Worm (Caenorhabditis elegans) whole organism, L3 larva: ENCODE data around the gene acs-17.

ENCODE experiments used
- ZK546.5 ChIP-seq: sonication (generic microtip); optimal IDR thresholded peaks from 2 replicates; lab custom pipeline; 2017; ENCODE audit warnings: missing biosample characterization, missing genetic modification characterization
- aly-2 ChIP-seq: fragments of 150-350 bp; optimal IDR thresholded peaks from 2 replicates; lab custom pipeline; 2014; ENCODE audit warnings: missing biosample characterization, missing genetic modification characterization
- ama-1 ChIP-seq: fragments of 150-350 bp; optimal IDR thresholded peaks from 2 replicates; lab custom pipeline; 2018
- ceh-16 ChIP-seq: sonication (generic microtip); optimal IDR thresholded peaks from 2 replicates; lab custom pipeline; 2017; ENCODE audit warnings: missing biosample characterization, missing genetic modification characterization
- ceh-28 ChIP-seq: fragments of 150-350 bp; optimal IDR thresholded peaks from 2 replicates; lab custom pipeline; 2014; ENCODE audit warnings: missing biosample characterization, missing genetic modification reagents, missing genetic modification characterization
- ceh-82 ChIP-seq: fragments of 150-350 bp; optimal IDR thresholded peaks from 2 replicates; lab custom pipeline; 2014; ENCODE audit warnings: missing biosample characterization, missing genetic modification characterization
- ceh-9 ChIP-seq: sonication (generic microtip); optimal IDR thresholded peaks from 2 replicates; lab custom pipeline; 2018; ENCODE audit warnings: missing biosample characterization, missing genetic modification characterization
- egl-27 ChIP-seq: sonication (generic microtip); optimal IDR thresholded peaks from 4 replicates; lab custom pipeline; 2017; ENCODE audit warnings: missing biosample characterization, missing genetic modification reagents, missing genetic modification characterization
- egl-5 ChIP-seq: fragments of 150-350 bp; optimal IDR thresholded peaks from 2 replicates; lab custom pipeline; 2017; ENCODE audit warnings: missing biosample characterization, missing genetic modification reagents, missing genetic modification characterization, inconsistent platforms
- elt-1 ChIP-seq: fragments of 150-350 bp; optimal IDR thresholded peaks from 2 replicates; lab custom pipeline; 2014; ENCODE audit warnings: missing biosample characterization, missing genetic modification characterization
- elt-2 ChIP-seq: sonication (generic microtip); optimal IDR thresholded peaks from 2 replicates; lab custom pipeline; 2016; ENCODE audit warnings: missing genetic modification reagents, mild to moderate bottlenecking, missing genetic modification characterization, missing compliant biosample characterization
- eor-1 ChIP-seq, 2 experiments: fragments of 150-350 bp; optimal IDR thresholded peaks; 2 replicates each; lab custom pipeline; 2014 to 2018; ENCODE audit warnings: missing biosample characterization in 2 of 2, missing genetic modification characterization in 2 of 2
- fkh-10 ChIP-seq: sonication (generic microtip); optimal IDR thresholded peaks from 2 replicates; lab custom pipeline; 2017; ENCODE audit warnings: missing biosample characterization, missing genetic modification reagents, missing genetic modification characterization
- fkh-2 ChIP-seq: fragments of 150-350 bp; optimal IDR thresholded peaks from 2 replicates; lab custom pipeline; 2014; ENCODE audit warnings: missing biosample characterization, missing genetic modification reagents, missing genetic modification characterization
- fos-1 ChIP-seq: fragments of 150-350 bp; optimal IDR thresholded peaks from 2 replicates; lab custom pipeline; 2014; ENCODE audit warnings: missing biosample characterization, missing genetic modification characterization
- hmg-11 ChIP-seq: sonication (generic microtip); optimal IDR thresholded peaks from 2 replicates; lab custom pipeline; 2016; ENCODE audit warnings: missing genetic modification characterization, missing compliant biosample characterization
- jun-1 ChIP-seq: fragments of 150-350 bp; optimal IDR thresholded peaks from 2 replicates; lab custom pipeline; 2014; ENCODE audit warnings: missing biosample characterization, missing genetic modification reagents, missing genetic modification characterization
- lin-15B ChIP-seq: fragments of 150-350 bp; optimal IDR thresholded peaks from 2 replicates; lab custom pipeline; 2014; ENCODE audit warnings: missing biosample characterization, missing genetic modification characterization
- lsy-12 ChIP-seq: sonication (generic microtip); optimal IDR thresholded peaks from 2 replicates; lab custom pipeline; 2016; ENCODE audit warnings: mild to moderate bottlenecking, missing genetic modification characterization, missing compliant biosample characterization
- mdl-1 ChIP-seq: fragments of 150-350 bp; optimal IDR thresholded peaks from 2 replicates; lab custom pipeline; 2014; ENCODE audit warnings: missing biosample characterization, missing genetic modification characterization
- mml-1 ChIP-seq: fragments of 150-350 bp; sonication (generic microtip); optimal IDR thresholded peaks from 3 replicates; lab custom pipeline; 2014; ENCODE audit warnings: missing biosample characterization, missing genetic modification characterization
- nfya-1 ChIP-seq: sonication (generic microtip); optimal IDR thresholded peaks from 2 replicates; lab custom pipeline; 2017; ENCODE audit warnings: missing genetic modification characterization, mild to moderate bottlenecking, missing compliant biosample characterization, antibody characterized with exemption, moderate library complexity; ENCODE audit not compliant: insufficient read depth
- nhr-12 ChIP-seq: fragments of 150-350 bp; optimal IDR thresholded peaks from 2 replicates; lab custom pipeline; 2014; ENCODE audit warnings: missing biosample characterization, missing genetic modification characterization
- nhr-23 ChIP-seq: fragments of 150-350 bp; optimal IDR thresholded peaks from 2 replicates; lab custom pipeline; 2014; ENCODE audit warnings: missing biosample characterization, missing genetic modification reagents, missing genetic modification characterization
- nhr-237 ChIP-seq: fragments of 150-350 bp; optimal IDR thresholded peaks from 2 replicates; lab custom pipeline; 2014; ENCODE audit warnings: missing biosample characterization, missing genetic modification characterization
- nhr-25 ChIP-seq: sonication (generic microtip); optimal IDR thresholded peaks from 2 replicates; lab custom pipeline; 2017; ENCODE audit warnings: missing biosample characterization, missing genetic modification characterization
- nhr-28 ChIP-seq: fragments of 150-350 bp; optimal IDR thresholded peaks from 2 replicates; lab custom pipeline; 2014; ENCODE audit warnings: missing biosample characterization, missing genetic modification characterization
- nhr-43 ChIP-seq: sonication (generic microtip); optimal IDR thresholded peaks from 2 replicates; lab custom pipeline; 2016; ENCODE audit warnings: mild to moderate bottlenecking, missing genetic modification characterization, missing compliant biosample characterization; ENCODE audit not compliant: poor library complexity, severe bottlenecking
- nhr-67 ChIP-seq: fragments of 150-350 bp; optimal IDR thresholded peaks from 2 replicates; lab custom pipeline; 2014; ENCODE audit warnings: missing biosample characterization, missing genetic modification characterization
- nhr-76 ChIP-seq: fragments of 150-350 bp; sonication (generic microtip); optimal IDR thresholded peaks from 5 replicates; lab custom pipeline; 2014; ENCODE audit warnings: missing biosample characterization, missing genetic modification characterization
- nhr-77 ChIP-seq: fragments of 150-350 bp; optimal IDR thresholded peaks from 2 replicates; lab custom pipeline; 2014; ENCODE audit warnings: missing biosample characterization, missing genetic modification characterization
- pha-4 ChIP-seq: fragments of 150-350 bp; optimal IDR thresholded peaks from 2 replicates; lab custom pipeline; 2014; ENCODE audit warnings: missing biosample characterization, missing genetic modification reagents, missing genetic modification characterization
- pqm-1 ChIP-seq: fragments of 150-350 bp; optimal IDR thresholded peaks from 2 replicates; lab custom pipeline; 2017; ENCODE audit warnings: missing biosample characterization, missing genetic modification characterization, inconsistent platforms
- sea-2 ChIP-seq: fragments of 150-350 bp; sonication (generic microtip); optimal IDR thresholded peaks from 4 replicates; lab custom pipeline; 2014; ENCODE audit warnings: missing biosample characterization, missing genetic modification reagents, missing genetic modification characterization
- skn-1 ChIP-seq: fragments of 150-350 bp; optimal IDR thresholded peaks from 2 replicates; lab custom pipeline; 2014; ENCODE audit warnings: missing biosample characterization, missing genetic modification characterization
- snpc-4 ChIP-seq: fragments of 150-350 bp; optimal IDR thresholded peaks from 2 replicates; lab custom pipeline; 2014; ENCODE audit warnings: missing biosample characterization, missing genetic modification characterization
- tbx-2 ChIP-seq: sonication (generic microtip); optimal IDR thresholded peaks from 2 replicates; lab custom pipeline; 2016; ENCODE audit warnings: mild to moderate bottlenecking, missing genetic modification characterization, missing compliant biosample characterization
- unc-39 ChIP-seq: sonication (generic microtip); optimal IDR thresholded peaks from 4 replicates; lab custom pipeline; 2017; ENCODE audit warnings: missing biosample characterization, missing genetic modification characterization
- unc-62 ChIP-seq: fragments of 150-350 bp; sonication (generic microtip); optimal IDR thresholded peaks from 4 replicates; lab custom pipeline; 2014; ENCODE audit warnings: missing biosample characterization, missing genetic modification reagents, missing genetic modification characterization
- ztf-11 ChIP-seq: fragments of 150-350 bp; optimal IDR thresholded peaks from 2 replicates; lab custom pipeline; 2014; ENCODE audit warnings: missing biosample characterization, missing genetic modification characterization
- ztf-4 ChIP-seq: fragments of 150-350 bp; optimal IDR thresholded peaks from 2 replicates; lab custom pipeline; 2014; ENCODE audit warnings: missing biosample characterization, missing genetic modification characterization

The acs-17 gene

DNA sequence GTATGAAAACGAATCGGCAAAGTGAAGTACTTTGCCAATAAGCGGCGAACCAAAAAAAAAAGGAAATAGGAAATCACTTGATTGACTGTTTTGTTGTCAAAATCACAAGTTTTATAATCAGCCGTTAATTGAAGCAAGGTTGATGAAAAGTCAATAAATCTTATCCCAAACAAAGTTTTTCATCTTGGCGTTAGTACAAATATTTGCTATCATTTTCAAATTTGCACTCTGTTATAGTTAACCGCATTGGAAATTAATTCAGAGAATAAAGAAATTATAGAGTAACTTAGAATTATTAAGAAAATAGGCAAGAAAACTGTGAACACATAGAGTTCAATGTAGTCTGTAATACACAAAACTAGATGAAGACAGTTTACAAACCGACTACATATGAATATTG is at the start of gene acs-17:
Gene acs-17, minus strand, starts transcription at position 23 of the 400 bp plus-strand sequence.
- TF ChIP-seq pqm-1 (tag; lab: Kevin White, UChicago) (no peak), nhr-25 (tag; lab: Kevin White, UChicago) (peak; percentile 7)

DNA sequence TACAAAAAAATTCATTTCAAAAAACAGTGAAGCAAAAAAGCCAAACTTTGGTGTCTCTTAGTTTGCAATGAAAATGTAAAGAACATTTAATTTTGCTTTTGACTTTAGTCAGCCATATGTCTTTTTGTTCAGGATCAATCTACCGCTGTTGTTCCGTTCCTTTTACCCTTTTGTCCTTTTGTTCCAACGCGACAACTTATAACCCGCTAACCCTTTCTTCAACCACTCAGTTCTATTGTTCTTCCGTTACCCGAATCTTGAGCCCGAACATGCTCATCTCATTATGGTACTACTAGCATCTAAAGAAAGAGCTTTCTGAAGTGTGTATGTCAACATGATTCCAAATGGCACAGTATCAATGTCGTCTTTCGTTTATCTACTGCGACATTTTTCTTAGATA is 49.7 kb upstream of the acs-17 start:
- TF ChIP-seq mml-1 (tag; lab: Kevin White, UChicago) (no peak), ceh-82 (tag; lab: Kevin White, UChicago) (no peak), nhr-77 (no peak), pha-4 (no peak)

DNA sequence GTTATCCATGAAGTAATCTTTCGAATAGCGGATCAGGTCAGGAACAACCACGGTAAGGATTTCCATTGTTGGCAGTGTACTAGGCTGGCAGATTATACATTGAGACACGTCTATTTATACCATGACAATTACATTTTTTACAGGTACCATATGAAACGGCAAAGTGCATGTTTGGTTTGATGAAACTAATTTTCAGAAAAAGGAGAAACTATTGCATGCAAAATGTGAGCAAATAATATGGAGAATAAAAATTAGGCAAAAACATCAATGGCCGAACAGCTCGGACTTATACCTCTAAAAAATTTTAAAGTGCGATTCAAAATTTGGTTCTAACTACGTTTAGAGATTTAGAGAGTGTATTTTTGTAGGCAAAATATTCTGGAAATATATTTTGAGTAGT is 48.5 kb upstream of the acs-17 start, which contains the start of gene F22F4.5:
Gene F22F4.5, minus strand, starts transcription at position 101 of the 400 bp plus-strand sequence.
- TF ChIP-seq ZK546.5: no peak
- TF ChIP-seq pha-4: no peak
- TF ChIP-seq nfya-1 (tag; lab: Kevin White, UChicago): no peak
- TF ChIP-seq fkh-10 (GFP tag; lab: Kevin White, UChicago): no peak
- TF ChIP-seq jun-1 (tag; lab: Kevin White, UChicago): no peak
- TF ChIP-seq snpc-4: no peak
- TF ChIP-seq nhr-12: no peak
- no peak for TF ChIP-seq nhr-25 (tag; lab: Kevin White, UChicago)
- TF ChIP-seq ceh-82 (tag; lab: Kevin White, UChicago): no peak
- TF ChIP-seq, all 47 proteins: peak for 0

DNA sequence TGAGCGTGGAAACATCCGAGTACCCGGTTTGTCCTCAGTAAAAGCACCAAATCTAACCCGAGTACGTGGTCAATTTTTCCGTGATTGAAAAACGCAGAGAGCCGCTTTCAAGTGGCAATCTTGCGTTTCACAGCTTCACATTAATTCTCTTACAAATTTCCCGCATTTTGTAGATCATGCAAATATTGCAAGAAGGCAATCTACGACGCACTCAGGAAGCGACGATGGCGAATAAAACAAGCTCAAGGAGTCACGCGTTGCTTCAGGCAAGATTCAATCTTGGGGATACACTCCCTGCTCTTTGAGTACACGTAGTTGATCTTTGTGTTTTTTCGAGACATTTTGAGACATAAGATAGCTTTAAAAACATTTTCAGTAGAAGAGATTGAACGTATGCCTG is 43.6 kb upstream of the acs-17 start:
- no peak for TF ChIP-seq nhr-67 (tag; lab: Kevin White, UChicago)
- TF ChIP-seq eor-1 (tag; optimal IDR thresholded peaks at IDR 0.05; lab: Kevin White, UChicago): no peak
- TF ChIP-seq egl-5 (tag; lab: Kevin White, UChicago): no peak
- no peak for TF ChIP-seq elt-1
- TF ChIP-seq lin-15B (tag; lab: Kevin White, UChicago): no peak
- no peak for TF ChIP-seq ceh-9 (tag; lab: Kevin White, UChicago)
- TF ChIP-seq fkh-10 (GFP tag; lab: Kevin White, UChicago): no peak
- TF ChIP-seq nhr-77: no peak
- TF ChIP-seq nhr-28 (tag; lab: Kevin White, UChicago): no peak
- TF ChIP-seq ama-1 (lab: Kevin White, UChicago): no peak
- no peak for TF ChIP-seq unc-62 (GFP tag; lab: Kevin White, UChicago)

DNA sequence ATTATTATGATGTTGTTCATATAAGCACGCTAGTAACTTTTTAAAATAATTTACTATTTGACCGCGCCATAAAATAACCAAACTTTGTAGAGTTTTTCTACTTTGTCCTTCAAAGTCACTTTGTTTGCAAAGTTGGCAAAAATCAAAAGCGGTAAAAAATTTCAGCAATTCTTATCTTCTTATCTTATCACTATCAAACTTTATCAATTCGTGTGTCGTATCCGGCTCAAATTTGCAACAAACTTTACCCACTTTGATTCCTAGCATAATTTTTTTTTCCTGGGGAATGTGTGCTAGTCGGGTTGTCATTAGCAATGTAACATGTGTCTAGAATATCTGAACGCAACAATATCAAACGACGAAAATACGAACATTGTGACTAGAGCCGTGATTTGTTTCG is 41.4 kb upstream of the acs-17 start:
- peak; percentile 3 for TF ChIP-seq pqm-1 (tag; lab: Kevin White, UChicago)
- TF ChIP-seq mdl-1: no peak
- TF ChIP-seq unc-39 (tag; lab: Kevin White, UChicago): no peak
- TF ChIP-seq elt-2: peak; percentile 69
- no peak for TF ChIP-seq fkh-10 (GFP tag; lab: Kevin White, UChicago)

DNA sequence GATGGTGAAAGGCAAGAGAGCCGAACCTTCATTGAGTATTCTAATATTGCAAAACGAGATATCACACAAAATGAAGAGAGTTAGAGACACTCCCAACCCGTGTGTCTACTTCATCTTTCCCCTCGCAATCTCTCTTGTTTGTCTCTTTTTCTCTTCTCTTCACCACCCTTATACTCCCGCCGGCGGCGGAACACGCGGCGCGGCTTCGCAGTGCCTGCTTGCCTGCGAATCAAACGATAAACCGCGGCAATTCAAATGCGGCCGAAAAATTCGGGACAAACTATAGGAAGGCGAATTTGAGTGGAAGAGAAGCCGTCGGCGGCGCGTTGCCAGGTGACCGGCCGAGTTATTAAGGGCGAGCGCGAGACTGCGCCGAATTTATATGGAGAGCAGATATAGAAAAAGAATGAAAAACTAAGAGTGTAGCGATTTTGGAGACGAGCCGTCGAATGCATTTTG is 40.3 kb upstream of the acs-17 start, which contains the start of gene klp-13:
Gene klp-13, plus strand, starts transcription at position 409 of the 459 bp plus-strand sequence.
- TF ChIP-seq ZK546.5 (peak; percentile 60), lin-15B (tag; lab: Kevin White, UChicago) (peak; percentile 91), egl-27 (tag; lab: Kevin White, UChicago) (peak; percentile 18), fkh-2 (tag; lab: Kevin White, UChicago) (no peak), fkh-10 (GFP tag; lab: Kevin White, UChicago) (peak; percentile 56), aly-2 (tag; lab: Kevin White, UChicago) (no peak), ztf-4 (no peak), ceh-16 (no peak), nhr-76 (tag; lab: Kevin White, UChicago) (no peak), nhr-77 (no peak), nhr-237 (tag; lab: Kevin White, UChicago) (no peak), nhr-23 (peak; percentile 74), mdl-1 (peak; percentile 42), mml-1 (tag; lab: Kevin White, UChicago) (no peak), ztf-11 (tag; lab: Kevin White, UChicago) (no peak), nhr-12 (no peak), hmg-11 (peak; percentile 97), fos-1 (tag; lab: Kevin White, UChicago) (no peak), tbx-2 (tag; lab: Kevin White, UChicago) (peak; percentile 63), elt-2 (peak; percentile 75), nfya-1 (tag; lab: Kevin White, UChicago) (peak; percentile 95), snpc-4 (peak; percentile 61), ceh-28 (tag; lab: Kevin White, UChicago) (peak; percentile 60), skn-1 (peak; percentile 88), nhr-28 (tag; lab: Kevin White, UChicago) (no peak), nhr-43 (tag; lab: Kevin White, UChicago) (no peak), jun-1 (tag; lab: Kevin White, UChicago) (peak; percentile 79), eor-1 (tag; optimal IDR thresholded peaks at IDR 0.05; lab: Kevin White, UChicago) (no peak), ama-1 (lab: Kevin White, UChicago) (no peak), lsy-12 (peak; percentile 67), pha-4 (peak; percentile 93), sea-2 (GFP tag; lab: Kevin White, UChicago) (no peak), nhr-25 (tag; lab: Kevin White, UChicago) (peak; percentile 65), pqm-1 (tag; lab: Kevin White, UChicago) (peak; percentile 11)
